Worm (Caenorhabditis elegans): Measurements from ENCODE around the gene C01G5.25.

The C01G5.25 gene

ce11 chrIV:6574343-6574742, 32.9 kb downstream of the C01G5.25 start:
- TF ChIP-seq aha-1 (tag) (peak; percentile 63), php-3 (GFP tag; IDR thresholded peaks at IDR 0.05) (0 out of 2 replicates have a peak, but pooled peaks have one; percentile 22), nhr-28 (tag; optimal IDR thresholded peaks at IDR 0.05) (peak; percentile 66), lsy-2 (tag; optimal IDR thresholded peaks at IDR 0.05) (peak in 1 of 2 experiments; percentile 13), daf-16 (GFP tag; optimal IDR thresholded peaks at IDR 0.05) (no peak), daf-16 (tag; optimal IDR thresholded peaks at IDR 0.05) (peak; percentile 53), zag-1 (tag; optimal IDR thresholded peaks at IDR 0.05) (no peak), hlh-30 (tag; optimal IDR thresholded peaks at IDR 0.05; ENCODE audit: insufficient read depth) (no peak), hlh-11 (tag; optimal IDR thresholded peaks at IDR 0.05) (peak; percentile 70), unc-62 (GFP tag; optimal IDR thresholded peaks at IDR 0.05 in 1 of 2) (peak in 1 of 2 experiments; percentile 29), unc-62 (tag; optimal IDR thresholded peaks at IDR 0.05) (no peak), mep-1 (tag; optimal IDR thresholded peaks at IDR 0.05) (peak; percentile 34), daf-19 (GFP tag; conservative IDR thresholded peaks at IDR 0.05) (0 out of 2 replicates have a peak, but pooled peaks have one; percentile 35), dve-1 (tag; optimal IDR thresholded peaks at IDR 0.05; ENCODE audit: insufficient read depth) (peak; percentile 67), pqm-1 (tag; optimal IDR thresholded peaks at IDR 0.05) (peak; percentile 63), ces-1 (GFP tag; optimal IDR thresholded peaks at IDR 0.05) (no peak), dmd-6 (GFP tag; IDR thresholded peaks at IDR 0.05) (peak; percentile 67), mxl-3 (GFP tag; optimal IDR thresholded peaks at IDR 0.05) (peak; percentile 36)

ce11 chrIV:6575959-6576727, 34.7 kb downstream of the C01G5.25 start:
- TF ChIP-seq set-16 (GFP tag; IDR thresholded peaks at IDR 0.05) (peak; percentile 73; the same call in 1 of the 2 replicates), mep-1 (tag; optimal IDR thresholded peaks at IDR 0.05) (peak; percentile 42), hlh-11 (tag; optimal IDR thresholded peaks at IDR 0.05) (peak; percentile 52), aha-1 (tag) (peak; percentile 69), spr-1 (tag; optimal IDR thresholded peaks at IDR 0.05) (no peak), unc-62 (GFP tag; optimal IDR thresholded peaks at IDR 0.05 in 1 of 2) (peak in 1 of 2 experiments; percentile 55), unc-62 (tag; optimal IDR thresholded peaks at IDR 0.05) (no peak), daf-19 (GFP tag; conservative IDR thresholded peaks at IDR 0.05) (no peak), hlh-30 (tag; optimal IDR thresholded peaks at IDR 0.05; ENCODE audit: insufficient read depth) (peak; percentile 46), cey-2 (tag; optimal IDR thresholded peaks at IDR 0.05; ENCODE audit: borderline replicate concordance, insufficient read depth) (no peak), nhr-11 (tag; optimal IDR thresholded peaks at IDR 0.05) (no peak), Y105C5A.15 (GFP tag; IDR thresholded peaks at IDR 0.05) (no peak), php-3 (GFP tag; IDR thresholded peaks at IDR 0.05) (no peak), zag-1 (tag; optimal IDR thresholded peaks at IDR 0.05) (no peak), pha-4 (GFP tag; IDR thresholded peaks at IDR 0.05) (no peak; the same call in 1 of the 2 replicates), pha-4 (tag; optimal IDR thresholded peaks at IDR 0.05) (peak; percentile 68), nhr-76 (tag; optimal IDR thresholded peaks at IDR 0.05) (no peak), nhr-42 (GFP tag; IDR thresholded peaks at IDR 0.05) (no peak), egl-27 (tag; optimal IDR thresholded peaks at IDR 0.05) (no peak), zfp-3 (GFP tag; conservative IDR thresholded peaks at IDR 0.05) (no peak), zip-11 (GFP tag; IDR thresholded peaks at IDR 0.05) (no peak), ceh-62 (tag; optimal IDR thresholded peaks at IDR 0.05) (no peak), ztf-7 (tag; optimal IDR thresholded peaks at IDR 0.05) (no peak), daf-16 (GFP tag; optimal IDR thresholded peaks at IDR 0.05) (no peak), daf-16 (tag; optimal IDR thresholded peaks at IDR 0.05) (peak; percentile 74), T26A8.4 (GFP tag; IDR thresholded peaks at IDR 0.05) (0 out of 2 replicates have a peak, but pooled peaks have one; percentile 42), nhr-25 (tag; optimal IDR thresholded peaks at IDR 0.05; ENCODE audit: borderline replicate concordance, insufficient read depth) (no peak), snpc-1.2 (GFP tag; IDR thresholded peaks at IDR 0.05) (no peak), attf-4 (tag; optimal IDR thresholded peaks at IDR 0.05) (no peak), nhr-28 (tag; optimal IDR thresholded peaks at IDR 0.05) (peak; percentile 34), nhr-41 (GFP tag; IDR thresholded peaks at IDR 0.05) (no peak), mxl-3 (GFP tag; optimal IDR thresholded peaks at IDR 0.05) (peak; percentile 28), mes-2 (tag; optimal IDR thresholded peaks at IDR 0.05; ENCODE audit: poor library complexity, severe bottlenecking) (no peak), vab-7 (GFP tag; IDR thresholded peaks at IDR 0.05) (no peak), tra-1 (GFP tag; IDR thresholded peaks at IDR 0.05) (no peak), fos-1 (tag; optimal IDR thresholded peaks at IDR 0.05) (no peak), nhr-237 (tag; optimal IDR thresholded peaks at IDR 0.05) (no peak), arid-1 (GFP tag; conservative IDR thresholded peaks at IDR 0.05) (no peak), duxl-1 (tag; optimal IDR thresholded peaks at IDR 0.05; ENCODE audit: poor library complexity) (no peak), dve-1 (tag; optimal IDR thresholded peaks at IDR 0.05; ENCODE audit: insufficient read depth) (peak; percentile 85)

All from whole organism, L4 larva.